Worm (Caenorhabditis elegans): ENCODE data around the gene gyf-1.

DNA sequence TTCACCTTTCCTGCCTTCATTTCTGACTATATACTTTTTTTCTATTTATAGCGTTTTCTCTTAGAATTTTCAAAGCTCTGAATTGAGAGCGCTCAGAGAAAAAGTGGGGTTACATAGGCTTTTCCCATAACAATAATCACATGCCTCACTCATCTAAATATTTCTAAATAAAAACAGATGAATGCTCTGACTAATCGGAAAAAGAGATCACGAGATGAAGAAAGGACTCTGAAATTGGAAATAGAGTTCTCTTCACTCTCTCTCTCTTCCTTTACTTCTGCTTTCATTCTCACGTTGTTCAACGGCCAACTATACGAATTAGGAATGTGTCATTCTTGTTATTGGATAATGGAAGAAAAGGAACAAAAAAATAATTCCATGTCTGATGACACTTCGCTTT, 5.1 kb downstream of the gyf-1 start:
- no peak for TF ChIP-seq dve-1 (tag; optimal IDR thresholded peaks at IDR 0.05)
- no peak for TF ChIP-seq nfya-1 (tag; optimal IDR thresholded peaks at IDR 0.05)
- no peak for TF ChIP-seq pqm-1 (tag; optimal IDR thresholded peaks at IDR 0.05)
- no peak for TF ChIP-seq pha-4 (tag; optimal IDR thresholded peaks at IDR 0.05)
- TF ChIP-seq pag-3 (tag; optimal IDR thresholded peaks at IDR 0.05; ENCODE audit: borderline replicate concordance) = no peak
- no peak for TF ChIP-seq ceh-9 (tag; optimal IDR thresholded peaks at IDR 0.05)

Data from whole organism, late embryonic.